Worm (Caenorhabditis elegans) whole organism, young adult: Measurements from ENCODE around the gene lido-5.

ENCODE experiments used
- F57A8.1 ChIP-seq: fragments of 200-800 bp; sonication (Bioruptor generic); optimal IDR thresholded peaks from 2 replicates; lab custom pipeline; 2018; ENCODE audit warnings: mild to moderate bottlenecking, missing genetic modification characterization, moderate library complexity, missing compliant biosample characterization
- Y67H2A.10 ChIP-seq: fragments of 200-800 bp; sonication (Bioruptor generic); conservative IDR thresholded peaks from 2 replicates; pipeline ENCODE4 v1.3.6; 2022; ENCODE audit warnings: missing genetic modification reagents, missing genetic modification characterization, missing compliant biosample characterization
- lir-1 ChIP-seq: fragments of 200-800 bp; sonication (Bioruptor generic); conservative IDR thresholded peaks from 2 replicates; pipeline ENCODE4 v1.3.6; 2022; ENCODE audit warnings: missing genetic modification reagents, missing genetic modification characterization, missing compliant biosample characterization
- nfya-1 ChIP-seq: sonication (generic microtip); optimal IDR thresholded peaks from 2 replicates; lab custom pipeline; 2017; ENCODE audit warnings: antibody characterized with exemption, missing compliant biosample characterization, missing genetic modification characterization, borderline replicate concordance; ENCODE audit not compliant: insufficient read depth
- nhr-27 ChIP-seq: fragments of 200-800 bp; sonication (Bioruptor generic); optimal IDR thresholded peaks from 2 replicates; lab custom pipeline; 2018; ENCODE audit warnings: mild to moderate bottlenecking, missing genetic modification characterization, moderate library complexity, missing compliant biosample characterization
- pha-4 ChIP-seq: fragments of 150-350 bp; sonication (generic microtip); optimal IDR thresholded peaks from 2 replicates; lab custom pipeline; 2014; ENCODE audit warnings: missing biosample characterization, missing genetic modification reagents, missing genetic modification characterization
- unc-130 ChIP-seq: sonication (generic microtip); optimal IDR thresholded peaks from 2 replicates; lab custom pipeline; 2016; ENCODE audit warnings: missing genetic modification reagents, missing genetic modification characterization, missing compliant biosample characterization

ce11 chrX:17140447-17140846, 30.0 kb upstream of the lido-5 start:
- TF ChIP-seq nhr-27 (tag; lab: Kevin White, UChicago) (no peak), pha-4 (no peak), lir-1 (GFP tag; lab: Robert Waterston, UW) (no peak), Y67H2A.10 (GFP tag; lab: Robert Waterston, UW) (no peak), nfya-1 (no peak), unc-130 (GFP tag; lab: Kevin White, UChicago) (no peak), F57A8.1 (GFP tag; lab: Kevin White, UChicago) (no peak)
